Fruit fly (Drosophila melanogaster): ENCODE data around the gene CG10920.

The CG10920 gene

dm6 chrX:7893411-7894122 is 39.5 kb upstream of the CG10920 start, which contains the start of the genes CG45089, ND-MNLL and p115 (continued):
- TF ChIP-seq CG1832 (GFP tag; optimal IDR thresholded peaks at IDR 0.05): no peak
- peak; percentile 46 for TF ChIP-seq gcm (GFP tag; optimal IDR thresholded peaks at IDR 0.05)
- TF ChIP-seq Atf3 (GFP tag; optimal IDR thresholded peaks at IDR 0.05): no peak
- TF ChIP-seq CG13775 (GFP tag; optimal IDR thresholded peaks at IDR 0.05): peak; percentile 65
- TF ChIP-seq Ada2b (GFP tag; IDR thresholded peaks at IDR 0.05): peak; percentile 42; the same call in 1 of the 2 replicates
- no peak for TF ChIP-seq wor (GFP tag; IDR thresholded peaks at IDR 0.05)
- TF ChIP-seq chm (GFP tag; IDR thresholded peaks at IDR 0.05): no peak
- TF ChIP-seq CG32767 (GFP tag; IDR thresholded peaks at IDR 0.05): no peak
- TF ChIP-seq Dfd (GFP tag; optimal IDR thresholded peaks at IDR 0.05): no peak
- TF ChIP-seq az2 (GFP tag; optimal IDR thresholded peaks at IDR 0.05): peak; percentile 55
- no peak for TF ChIP-seq kah (GFP tag; optimal IDR thresholded peaks at IDR 0.05)
- no peak for TF ChIP-seq CG4730 (GFP tag; IDR thresholded peaks at IDR 0.05)
- TF ChIP-seq Hr51 (GFP tag; optimal IDR thresholded peaks at IDR 0.05): peak; percentile 35 to 64
- no peak for TF ChIP-seq CG8944 (GFP tag; optimal IDR thresholded peaks at IDR 0.05)
- no peak for TF ChIP-seq CG7271 (tag; optimal IDR thresholded peaks at IDR 0.05)
- peak; percentile 48 for TF ChIP-seq zfh2 (GFP tag; optimal IDR thresholded peaks at IDR 0.05)
- TF ChIP-seq lov (optimal IDR thresholded peaks at IDR 0.05): no peak
- no peak for TF ChIP-seq lov (GFP tag; IDR thresholded peaks at IDR 0.05)
- no peak for TF ChIP-seq CG14965 (GFP tag; optimal IDR thresholded peaks at IDR 0.05; ENCODE audit: borderline replicate concordance)
- TF ChIP-seq CG13624 (GFP tag; optimal IDR thresholded peaks at IDR 0.05): peak; percentile 53
- peak; percentile 6 for TF ChIP-seq CG1529 (GFP tag; optimal IDR thresholded peaks at IDR 0.05)
- no peak for TF ChIP-seq CG5180 (GFP tag; optimal IDR thresholded peaks at IDR 0.05)
- peak; percentile 68 for TF ChIP-seq p53 (GFP tag; optimal IDR thresholded peaks at IDR 0.05)
- peak; percentile 57 for TF ChIP-seq CG7839 (tag; optimal IDR thresholded peaks at IDR 0.05)
- no peak for TF ChIP-seq CG10565 (GFP tag; optimal IDR thresholded peaks at IDR 0.05)
- peak; percentile 68 for TF ChIP-seq Chrac-16 (GFP tag; optimal IDR thresholded peaks at IDR 0.05)
- peak; percentile 26 for TF ChIP-seq twi (tag; optimal IDR thresholded peaks at IDR 0.05)
- TF ChIP-seq fru (optimal IDR thresholded peaks at IDR 0.05): no peak
- TF ChIP-seq Fer3 (tag; optimal IDR thresholded peaks at IDR 0.05): peak; percentile 47
- peak; percentile 30 for TF ChIP-seq CG6765 (GFP tag; optimal IDR thresholded peaks at IDR 0.05)
- TF ChIP-seq H2.0 (GFP tag; IDR thresholded peaks at IDR 0.05): 0 out of 2 replicates have a peak, but pooled peaks have one; percentile 14
- no peak; the same call in 2 of the 3 replicates for TF ChIP-seq Opbp (GFP tag; IDR thresholded peaks at IDR 0.05; ENCODE audit: partially characterized antibody)
- TF ChIP-seq CG17361 (GFP tag; IDR thresholded peaks at IDR 0.05): peak; percentile 61
- TF ChIP-seq Hand (GFP tag; optimal IDR thresholded peaks at IDR 0.05): no peak
- TF ChIP-seq lola (GFP tag; optimal IDR thresholded peaks at IDR 0.05): peak in 1 of 3 experiments; percentile 58
- TF ChIP-seq CG31441 (GFP tag; IDR thresholded peaks at IDR 0.05): peak; percentile 64
- TF ChIP-seq sna (GFP tag; IDR thresholded peaks at IDR 0.05; ENCODE audit: partially characterized antibody): peak; percentile 41; the same call in 1 of the 2 replicates
- TF ChIP-seq CG11560 (tag; IDR thresholded peaks at IDR 0.05): no peak
- TF ChIP-seq ems (GFP tag; optimal IDR thresholded peaks at IDR 0.05): peak; percentile 10
- TF ChIP-seq NfI (GFP tag; optimal IDR thresholded peaks at IDR 0.05): peak; percentile 43
- TF ChIP-seq CG32772 (GFP tag; IDR thresholded peaks at IDR 0.05): peak; percentile 39; the same call in 1 of the 2 replicates
- 0 out of 2 replicates have a peak, but pooled peaks have one; percentile 42 for TF ChIP-seq CG17328 (GFP tag; IDR thresholded peaks at IDR 0.05)
- TF ChIP-seq jumu (GFP tag; optimal IDR thresholded peaks at IDR 0.05): no peak
- peak; percentile 86 for TF ChIP-seq CG3995 (GFP tag; optimal IDR thresholded peaks at IDR 0.05)
- no peak for TF ChIP-seq Hr78 (GFP tag; optimal IDR thresholded peaks at IDR 0.05)
- no peak for TF ChIP-seq Hmx (GFP tag; optimal IDR thresholded peaks at IDR 0.05)
- TF ChIP-seq CG34376 (GFP tag; optimal IDR thresholded peaks at IDR 0.05): no peak
- TF ChIP-seq Ravus (GFP tag; IDR thresholded peaks at IDR 0.05): no peak; the same call in 1 of the 2 replicates
- TF ChIP-seq mam (GFP tag; optimal IDR thresholded peaks at IDR 0.05): peak; percentile 56
- TF ChIP-seq B-H1 (GFP tag; IDR thresholded peaks at IDR 0.05): no peak
